Fruit fly (Drosophila melanogaster): ENCODE measurements around the gene CG33995.

CG33995 gene

DNA sequence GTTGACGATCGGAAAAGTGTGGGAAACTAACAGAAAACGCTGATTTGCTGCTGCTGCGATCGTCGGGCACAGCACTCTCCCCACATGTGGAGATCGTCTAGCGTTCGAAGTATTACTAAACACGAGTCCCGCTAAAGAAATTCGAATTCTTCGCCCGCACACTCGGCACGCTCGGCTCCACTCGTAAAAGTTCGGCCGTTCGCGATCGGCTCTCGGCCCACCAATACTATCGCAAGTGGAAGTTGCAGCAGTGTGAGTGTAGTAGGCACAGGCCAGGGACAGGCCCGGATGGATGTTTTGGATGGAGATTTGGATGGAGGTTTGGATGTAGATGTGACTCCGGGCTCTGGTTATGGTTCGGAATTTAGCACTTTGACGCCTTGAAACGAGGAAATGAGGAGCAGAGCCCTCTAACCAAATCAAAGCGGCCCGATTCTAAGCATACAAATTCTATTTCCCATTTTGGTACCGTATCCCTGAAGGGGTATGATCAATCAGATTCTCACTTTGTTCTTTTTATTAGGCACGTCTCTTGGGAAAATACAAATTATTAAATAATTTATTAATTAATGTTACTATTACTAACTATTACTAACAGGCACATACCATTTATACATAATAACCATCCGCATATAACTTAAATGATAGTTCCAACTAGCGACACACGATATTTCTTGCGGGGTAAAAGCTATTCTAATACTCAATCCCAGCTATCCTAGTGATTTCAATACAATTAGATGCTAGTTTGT is 15.6 kb upstream of the CG33995 start:
- TF ChIP-seq CG8478 (optimal IDR thresholded peaks at IDR 0.05) (no peak), usp (GFP tag; optimal IDR thresholded peaks at IDR 0.05) (no peak), pan (optimal IDR thresholded peaks at IDR 0.05) (no peak), EcR (GFP tag; optimal IDR thresholded peaks at IDR 0.05) (no peak), Dll (optimal IDR thresholded peaks at IDR 0.05) (no peak), psq (optimal IDR thresholded peaks at IDR 0.05) (no peak)

DNA sequence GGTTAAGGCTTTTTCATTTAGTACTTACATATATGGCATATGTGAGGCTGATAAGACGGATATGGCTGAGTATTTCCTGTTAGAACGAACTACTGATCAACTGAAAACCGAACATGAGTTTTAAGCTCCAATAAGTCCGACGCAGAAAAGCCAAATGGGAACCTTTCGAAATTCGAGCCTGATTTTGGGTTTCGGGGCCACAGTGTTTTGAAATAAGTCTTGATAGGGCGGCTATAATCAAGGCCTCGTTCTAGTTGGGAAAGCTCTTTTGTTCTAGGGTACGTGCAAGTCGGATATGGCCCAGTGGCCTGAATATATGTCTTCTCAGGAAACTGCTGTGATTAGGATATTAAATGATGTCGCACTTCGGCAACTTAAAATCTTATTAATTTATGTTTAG is 15.0 kb upstream of the CG33995 start, which contains the start of gene vkg:
vkg (minus strand) TSS at position 101 of the 400 bp plus-strand sequence.
- TF ChIP-seq psq (optimal IDR thresholded peaks at IDR 0.05) = no peak
- no peak for TF ChIP-seq CG8478 (optimal IDR thresholded peaks at IDR 0.05)
- TF ChIP-seq pan (optimal IDR thresholded peaks at IDR 0.05) = no peak
- TF ChIP-seq EcR (GFP tag; optimal IDR thresholded peaks at IDR 0.05) = no peak
- TF ChIP-seq Dll (optimal IDR thresholded peaks at IDR 0.05) = no peak
- no peak for TF ChIP-seq usp (GFP tag; optimal IDR thresholded peaks at IDR 0.05)

DNA sequence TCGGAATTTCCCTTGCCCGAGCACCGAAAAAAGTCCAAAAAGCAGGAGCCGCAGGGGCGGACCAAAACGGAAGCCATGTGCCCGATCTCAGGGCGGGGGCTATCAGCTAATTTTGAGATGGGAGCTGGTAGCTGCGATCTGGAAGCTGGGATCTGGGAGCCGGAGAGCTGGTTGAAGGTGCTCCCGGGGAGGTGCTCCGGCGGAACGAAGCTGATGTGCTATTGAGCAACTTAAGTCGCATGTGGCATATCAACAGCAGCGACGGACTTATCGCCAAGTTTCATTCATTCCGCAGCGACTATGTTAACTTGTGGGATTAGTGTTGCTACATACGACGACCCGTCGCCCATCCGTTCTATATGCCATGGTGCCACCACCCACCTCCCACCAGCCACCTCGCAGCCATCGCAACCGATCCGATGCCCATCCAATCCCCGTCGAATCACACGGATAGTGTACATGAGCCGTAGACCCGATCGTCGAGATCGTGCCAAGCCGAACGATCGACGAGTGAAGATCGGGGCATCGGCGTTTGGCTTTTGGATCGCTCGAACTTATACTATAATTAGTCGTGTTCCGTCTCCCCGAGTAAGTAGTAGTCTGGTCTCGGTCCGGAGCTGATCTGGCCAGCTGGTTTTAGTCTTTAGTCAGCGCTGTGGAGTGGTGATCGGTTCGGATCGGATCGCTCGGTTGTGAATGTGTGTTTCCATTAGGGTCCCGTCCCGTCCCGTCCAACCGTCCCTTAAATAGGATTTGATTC is 13.8 kb upstream of the CG33995 start, which contains the start of gene Col4a1:
Col4a1 (plus strand) TSS at position 561 of the 760 bp plus-strand sequence.
- TF ChIP-seq EcR (GFP tag; optimal IDR thresholded peaks at IDR 0.05) = no peak
- no peak for TF ChIP-seq CG8478 (optimal IDR thresholded peaks at IDR 0.05)
- no peak for TF ChIP-seq usp (GFP tag; optimal IDR thresholded peaks at IDR 0.05)
- no peak for TF ChIP-seq psq (optimal IDR thresholded peaks at IDR 0.05)
- TF ChIP-seq Dll (optimal IDR thresholded peaks at IDR 0.05) = no peak
- TF ChIP-seq pan (optimal IDR thresholded peaks at IDR 0.05) = no peak

DNA sequence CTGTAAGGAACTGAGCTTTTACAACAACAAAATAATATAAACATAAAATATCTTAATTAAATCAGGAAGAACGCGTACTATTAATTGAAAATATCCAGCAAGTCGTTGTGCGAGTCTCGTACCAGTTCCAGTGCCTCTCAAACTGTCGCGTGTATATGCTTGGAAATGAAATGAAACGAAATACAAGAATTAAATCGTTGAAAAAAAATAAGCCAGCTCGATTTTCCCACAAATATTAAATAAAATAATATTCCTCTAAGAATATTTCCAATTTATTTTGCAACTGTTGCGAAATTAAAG is 13.3 kb upstream of the CG33995 start:
- no peak for TF ChIP-seq usp (GFP tag; optimal IDR thresholded peaks at IDR 0.05)

DNA sequence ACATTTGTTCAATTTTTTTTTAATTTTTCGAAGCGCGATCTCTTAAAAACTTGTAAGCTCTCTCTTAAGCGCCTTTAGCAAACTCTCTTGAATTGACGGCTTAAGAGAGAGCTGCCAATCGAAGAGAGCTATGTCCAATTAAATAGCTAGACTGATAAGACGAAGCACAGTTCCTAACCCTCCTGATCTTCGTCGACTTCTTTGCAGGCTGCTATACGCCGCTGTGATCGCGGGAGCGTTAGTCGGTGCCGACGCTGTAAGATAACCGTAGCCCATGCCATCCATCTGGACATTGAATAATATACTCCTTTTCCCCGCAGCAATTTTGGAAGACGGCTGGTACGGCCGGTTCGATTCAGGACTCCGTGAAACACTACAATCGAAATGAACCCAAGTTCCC is 12.5 kb upstream of the CG33995 start:
- TF ChIP-seq pan (optimal IDR thresholded peaks at IDR 0.05) = no peak
- no peak for TF ChIP-seq EcR (GFP tag; optimal IDR thresholded peaks at IDR 0.05)
- TF ChIP-seq CG8478 (optimal IDR thresholded peaks at IDR 0.05) = no peak
- TF ChIP-seq usp (GFP tag; optimal IDR thresholded peaks at IDR 0.05) = no peak
- TF ChIP-seq Dll (optimal IDR thresholded peaks at IDR 0.05) = no peak
- no peak for TF ChIP-seq psq (optimal IDR thresholded peaks at IDR 0.05)

DNA sequence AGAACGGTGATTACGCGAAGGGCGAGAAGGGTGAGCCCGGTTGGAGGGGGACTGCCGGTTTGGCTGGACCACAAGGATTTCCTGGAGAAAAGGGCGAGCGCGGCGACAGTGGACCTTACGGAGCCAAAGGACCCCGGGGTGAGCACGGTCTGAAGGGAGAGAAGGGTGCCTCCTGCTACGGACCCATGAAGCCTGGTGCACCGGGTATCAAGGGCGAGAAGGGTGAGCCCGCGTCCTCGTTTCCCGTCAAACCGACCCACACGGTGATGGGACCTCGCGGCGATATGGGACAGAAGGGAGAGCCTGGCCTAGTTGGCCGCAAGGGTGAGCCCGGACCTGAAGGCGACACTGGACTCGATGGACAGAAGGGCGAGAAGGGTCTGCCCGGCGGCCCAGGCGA is 11.7 kb upstream of the CG33995 start:
- TF ChIP-seq usp (GFP tag; optimal IDR thresholded peaks at IDR 0.05) = no peak
- TF ChIP-seq pan (optimal IDR thresholded peaks at IDR 0.05) = no peak
- no peak for TF ChIP-seq psq (optimal IDR thresholded peaks at IDR 0.05)
- no peak for TF ChIP-seq EcR (GFP tag; optimal IDR thresholded peaks at IDR 0.05)
- no peak for TF ChIP-seq CG8478 (optimal IDR thresholded peaks at IDR 0.05)
- no peak for TF ChIP-seq Dll (optimal IDR thresholded peaks at IDR 0.05)

DNA sequence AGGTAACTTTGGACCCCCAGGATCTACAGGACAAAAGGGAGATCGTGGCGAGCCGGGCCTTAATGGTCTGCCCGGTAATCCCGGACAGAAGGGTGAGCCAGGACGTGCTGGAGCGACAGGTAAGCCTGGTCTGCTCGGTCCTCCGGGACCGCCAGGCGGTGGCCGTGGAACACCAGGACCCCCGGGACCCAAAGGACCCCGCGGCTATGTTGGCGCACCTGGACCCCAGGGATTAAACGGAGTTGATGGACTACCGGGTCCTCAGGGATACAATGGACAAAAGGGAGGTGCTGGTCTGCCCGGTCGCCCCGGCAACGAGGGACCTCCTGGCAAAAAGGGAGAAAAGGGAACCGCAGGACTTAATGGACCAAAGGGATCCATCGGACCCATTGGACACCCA is 11.2 kb upstream of the CG33995 start:
- TF ChIP-seq CG8478 (optimal IDR thresholded peaks at IDR 0.05) (no peak), pan (optimal IDR thresholded peaks at IDR 0.05) (no peak), Dll (optimal IDR thresholded peaks at IDR 0.05) (no peak), psq (optimal IDR thresholded peaks at IDR 0.05) (no peak)

DNA sequence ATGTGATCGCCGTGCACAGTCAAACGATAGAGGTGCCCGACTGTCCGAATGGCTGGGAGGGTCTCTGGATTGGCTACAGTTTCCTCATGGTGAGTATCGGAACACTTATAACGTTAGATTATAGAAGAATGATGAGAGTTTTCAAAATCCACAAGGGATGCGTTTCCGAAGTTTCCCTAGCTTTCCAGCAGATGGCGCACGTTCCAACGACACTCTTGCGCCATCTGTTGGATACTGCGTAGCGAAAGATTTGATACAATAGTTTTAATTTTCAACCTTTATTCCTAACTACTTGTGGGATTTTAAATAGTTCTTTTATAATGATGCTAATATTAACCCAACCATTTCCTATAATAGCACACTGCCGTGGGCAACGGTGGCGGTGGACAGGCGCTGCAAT is 7.0 kb upstream of the CG33995 start:
- TF ChIP-seq EcR (GFP tag; optimal IDR thresholded peaks at IDR 0.05) (no peak), Dll (optimal IDR thresholded peaks at IDR 0.05) (no peak), usp (GFP tag; optimal IDR thresholded peaks at IDR 0.05) (no peak), psq (optimal IDR thresholded peaks at IDR 0.05) (no peak), pan (optimal IDR thresholded peaks at IDR 0.05) (no peak), CG8478 (optimal IDR thresholded peaks at IDR 0.05) (no peak)

DNA sequence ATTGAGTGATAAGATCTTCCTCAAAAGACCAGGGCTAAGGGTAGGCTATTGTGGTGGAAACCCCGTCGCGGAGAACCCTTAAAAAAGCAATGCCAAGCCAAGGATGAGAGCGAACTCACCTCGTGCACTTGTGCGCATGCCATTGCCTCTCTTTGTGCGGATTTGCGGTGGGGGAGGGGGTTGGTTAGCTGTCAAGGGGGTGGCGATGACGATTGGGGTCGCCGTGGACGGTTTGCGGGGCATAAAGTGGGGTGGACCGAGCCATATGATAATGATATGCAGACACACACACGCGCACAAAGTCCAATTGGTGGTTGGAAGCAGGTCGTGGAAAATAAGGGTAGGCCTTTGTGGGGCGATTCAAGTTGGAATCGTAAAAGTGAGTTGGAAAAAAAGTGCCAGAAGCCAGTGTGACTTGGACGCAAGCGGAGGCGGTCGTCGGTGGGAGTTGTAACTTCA is 5.6 kb upstream of the CG33995 start, which contains the start of the genes CG14042 and SP555:
CG14042 (plus strand) TSS at position 308 of the 459 bp plus-strand sequence.
SP555 (plus strand) TSS at position 308 of the 459 bp plus-strand sequence.
- no peak for TF ChIP-seq Dll (optimal IDR thresholded peaks at IDR 0.05)
- TF ChIP-seq usp (GFP tag; optimal IDR thresholded peaks at IDR 0.05) = no peak

DNA sequence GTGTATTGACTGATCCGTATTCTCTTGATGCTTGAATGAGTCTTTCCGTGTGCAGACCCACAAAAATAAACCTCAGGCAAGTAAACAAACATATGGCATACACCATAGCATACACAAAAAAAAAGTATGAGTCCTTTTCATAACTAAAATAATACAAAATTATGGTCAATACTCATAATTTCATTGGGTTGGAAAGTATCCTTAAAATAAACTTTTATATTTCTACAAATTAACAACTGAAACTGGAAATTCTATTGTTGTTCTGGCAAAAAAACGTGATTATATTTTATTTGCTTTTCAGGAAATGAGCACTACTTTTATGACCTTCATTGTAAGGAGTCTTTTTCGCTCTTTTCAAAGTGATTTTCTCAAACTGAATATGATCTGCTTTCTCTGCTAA is 994 bp upstream of the CG33995 start:
- TF ChIP-seq usp (GFP tag; optimal IDR thresholded peaks at IDR 0.05) (no peak), CG8478 (optimal IDR thresholded peaks at IDR 0.05) (no peak), pan (optimal IDR thresholded peaks at IDR 0.05) (no peak), Dll (optimal IDR thresholded peaks at IDR 0.05) (no peak), EcR (GFP tag; optimal IDR thresholded peaks at IDR 0.05) (no peak), psq (optimal IDR thresholded peaks at IDR 0.05) (no peak)

DNA sequence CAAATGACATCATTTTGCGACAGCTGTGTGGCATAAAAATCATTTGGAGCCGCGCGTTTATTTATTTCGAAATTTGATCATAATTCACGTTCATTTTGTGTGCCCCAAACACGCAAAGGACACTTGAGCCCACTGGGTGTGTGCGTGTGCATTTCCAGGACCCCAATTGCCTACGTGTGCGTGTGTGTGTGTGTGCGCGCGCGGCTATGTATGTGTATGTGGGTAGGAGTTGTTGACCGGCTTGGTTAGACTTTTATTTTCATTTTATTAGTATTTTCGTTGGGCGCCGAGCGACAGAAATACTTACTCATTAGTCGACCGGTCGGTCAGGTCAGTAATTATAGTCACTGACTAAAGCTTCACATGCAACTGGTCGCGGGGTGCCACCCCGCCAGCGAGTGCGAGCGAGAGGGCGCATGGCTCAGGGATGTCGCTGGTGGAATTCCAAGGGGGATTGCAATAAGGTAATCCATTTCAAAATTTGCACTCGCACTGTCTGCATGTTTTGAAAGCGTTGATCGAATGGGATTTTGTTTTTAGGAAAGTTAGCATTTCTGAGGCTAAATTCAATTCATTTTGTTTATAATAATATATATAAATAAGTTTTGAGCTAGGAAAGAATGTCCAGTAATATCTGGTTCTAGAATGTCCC is 551 bp downstream of the CG33995 start:
- TF ChIP-seq usp (GFP tag; optimal IDR thresholded peaks at IDR 0.05) (no peak), CG8478 (optimal IDR thresholded peaks at IDR 0.05) (no peak), EcR (GFP tag; optimal IDR thresholded peaks at IDR 0.05) (no peak), psq (optimal IDR thresholded peaks at IDR 0.05) (no peak), pan (optimal IDR thresholded peaks at IDR 0.05) (no peak), Dll (optimal IDR thresholded peaks at IDR 0.05) (no peak)

DNA sequence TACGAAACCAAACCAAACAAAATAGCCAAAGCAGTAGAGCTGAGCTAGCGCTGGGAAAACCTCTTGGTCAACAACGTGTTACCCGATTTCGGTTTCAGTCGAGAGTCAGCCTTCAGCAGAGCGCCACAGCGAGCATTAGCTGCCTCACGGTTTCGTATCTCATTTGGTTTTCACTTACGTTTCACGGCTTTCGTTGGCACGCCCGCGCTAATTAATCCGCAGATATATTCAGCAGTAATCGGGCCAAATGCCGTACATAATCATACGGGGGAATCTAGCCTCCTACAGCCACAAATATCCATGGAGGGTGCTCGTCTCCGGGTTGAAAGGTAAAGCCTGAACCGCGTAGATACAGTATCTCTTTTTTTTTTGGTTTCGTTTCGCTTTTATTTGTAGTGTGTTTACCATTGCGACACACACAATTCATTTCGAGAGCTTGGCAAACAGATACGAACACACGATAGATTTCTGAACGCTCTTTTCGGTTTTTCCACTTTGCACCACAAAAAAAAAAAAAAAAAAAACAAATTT is 1.4 kb downstream of the CG33995 start, which contains the start of gene CG31650:
CG31650 (minus strand) TSS at position 352 of the 531 bp plus-strand sequence.
- TF ChIP-seq usp (GFP tag; optimal IDR thresholded peaks at IDR 0.05) (no peak), CG8478 (optimal IDR thresholded peaks at IDR 0.05) (no peak), pan (optimal IDR thresholded peaks at IDR 0.05) (no peak), psq (optimal IDR thresholded peaks at IDR 0.05) (no peak), EcR (GFP tag; optimal IDR thresholded peaks at IDR 0.05) (no peak), Dll (optimal IDR thresholded peaks at IDR 0.05) (no peak)

Measured in whole organism.